Worm (Caenorhabditis elegans): ENCODE results near the gene sri-63.
"Not testable (repeated sequence)": the region's sequence is repeated elsewhere in the genome, so short reads cannot be mapped to it uniquely, and the experiment has no call there.

The sri-63 gene

ce11 chrII:3290544-3290943 is 3.4 kb downstream of the sri-63 start, which contains the start of gene F39E9.14:
TSS of gene F39E9.14 (minus strand) at chrII:3290644.
- TF ChIP-seq xbp-1, lsy-2, egl-27 (tag; optimal IDR thresholded peaks at IDR 0.05): not testable (repeated sequence)

- TF ChIP-seq lin-35 (GFP tag; optimal IDR thresholded peaks at IDR 0.05) (peak in 1 of 2 experiments; percentile 27), unc-98 (GFP tag; IDR thresholded peaks at IDR 0.05) (no peak), elt-2 (tag; optimal IDR thresholded peaks at IDR 0.05) (peak; percentile 73), Y116A8C.19 (tag; optimal IDR thresholded peaks at IDR 0.05; ENCODE audit: borderline replicate concordance) (no peak)
Measured at ce11 chrII:3295193-3295592, 8.0 kb downstream of the sri-63 start, which contains the start of gene btb-17. TSS of gene btb-17 (plus strand) at chrII:3295405.

ce11 chrII:3296644-3297043 is 9.5 kb downstream of the sri-63 start, which contains the start of gene btb-16:
TSS of gene btb-16 (plus strand) at chrII:3296883.
- TF ChIP-seq unc-62 (GFP tag; optimal IDR thresholded peaks at IDR 0.05): no peak
- no peak for TF ChIP-seq nhr-84 (tag; optimal IDR thresholded peaks at IDR 0.05)
- no peak for TF ChIP-seq nhr-71 (tag; optimal IDR thresholded peaks at IDR 0.05)
- TF ChIP-seq irx-1 (tag; optimal IDR thresholded peaks at IDR 0.05): no peak
- TF ChIP-seq tbx-2 (tag; optimal IDR thresholded peaks at IDR 0.05): no peak
- TF ChIP-seq pag-3 (tag; optimal IDR thresholded peaks at IDR 0.05; ENCODE audit: borderline replicate concordance, insufficient read depth): no peak
- TF ChIP-seq C34B4.2 (tag; optimal IDR thresholded peaks at IDR 0.05): no peak
- TF ChIP-seq ceh-82 (tag; optimal IDR thresholded peaks at IDR 0.05): no peak
- TF ChIP-seq efl-1 (optimal IDR thresholded peaks at IDR 0.05): no peak
- peak in 1 of 2 experiments; percentile 77 for TF ChIP-seq efl-1 (GFP tag; optimal IDR thresholded peaks at IDR 0.05 in 1 of 2)
- no peak for TF ChIP-seq fkh-10 (GFP tag; optimal IDR thresholded peaks at IDR 0.05)
- TF ChIP-seq lin-39 (tag; optimal IDR thresholded peaks at IDR 0.05): no peak
- no peak for TF ChIP-seq ceh-88 (GFP tag; IDR thresholded peaks at IDR 0.05)
- no peak for TF ChIP-seq nhr-20 (tag; optimal IDR thresholded peaks at IDR 0.05)
- TF ChIP-seq pax-3 (tag; optimal IDR thresholded peaks at IDR 0.05): no peak
- no peak for TF ChIP-seq nhr-77 (tag; optimal IDR thresholded peaks at IDR 0.05)
- no peak for TF ChIP-seq fkh-4 (tag; optimal IDR thresholded peaks at IDR 0.05; ENCODE audit: borderline replicate concordance)
- TF ChIP-seq lin-35 (GFP tag; optimal IDR thresholded peaks at IDR 0.05): peak in 1 of 2 experiments; percentile 22
- TF ChIP-seq blmp-1 (tag; optimal IDR thresholded peaks at IDR 0.05): no peak
- TF ChIP-seq lir-3 (tag; optimal IDR thresholded peaks at IDR 0.05; ENCODE audit: poor library complexity): no peak
- no peak for TF ChIP-seq lin-13 (GFP tag; optimal IDR thresholded peaks at IDR 0.05)
- TF ChIP-seq ztf-11 (tag; optimal IDR thresholded peaks at IDR 0.05): no peak
- peak; percentile 70 for TF ChIP-seq elt-2 (tag; optimal IDR thresholded peaks at IDR 0.05)
- no peak for TF ChIP-seq snu-23 (GFP tag; optimal IDR thresholded peaks at IDR 0.05)
- TF ChIP-seq C04F5.9 (tag; optimal IDR thresholded peaks at IDR 0.05): no peak
- no peak for TF ChIP-seq ama-1 (optimal IDR thresholded peaks at IDR 0.05)

DNA sequence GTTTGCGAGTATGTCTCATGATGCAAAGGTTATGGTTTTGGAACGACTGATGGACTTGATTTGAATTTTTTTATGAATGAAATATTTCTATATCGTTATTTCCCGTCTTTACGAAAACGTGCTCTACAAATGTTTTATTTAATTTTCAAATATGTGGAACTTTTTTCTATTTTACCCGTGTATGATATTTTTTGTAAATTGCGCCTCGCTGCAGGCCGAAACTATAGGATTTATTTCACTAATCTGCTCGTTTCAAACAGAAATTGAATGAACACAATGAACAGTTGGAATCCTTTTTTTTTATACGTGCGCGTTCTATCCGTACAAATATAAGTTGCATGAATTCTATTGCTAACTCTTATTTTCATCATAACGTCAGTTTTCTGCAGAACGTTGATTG is 10.7 kb downstream of the sri-63 start, which contains the start of gene btb-18:
Gene btb-18 (plus strand): TSS at position 301 of the 400 bp plus-strand sequence.
- TF ChIP-seq nhr-47 (tag; optimal IDR thresholded peaks at IDR 0.05) (no peak), dsc-1 (tag; optimal IDR thresholded peaks at IDR 0.05) (no peak), tlp-1 (tag; optimal IDR thresholded peaks at IDR 0.05) (no peak), vab-15 (tag; optimal IDR thresholded peaks at IDR 0.05) (no peak), alr-1 (tag; optimal IDR thresholded peaks at IDR 0.05; ENCODE audit: borderline replicate concordance) (no peak), snu-23 (GFP tag; optimal IDR thresholded peaks at IDR 0.05) (no peak), aly-2 (tag; optimal IDR thresholded peaks at IDR 0.05) (no peak)

Measured in whole organism, L1 larva.